Worm (Caenorhabditis elegans) whole organism, L4/young adult: ENCODE measurements around the gene srw-67.

Experiments used
- W03F9.2 ChIP-seq: fragments of 150-350 bp; optimal IDR thresholded peaks from 2 replicates; lab custom pipeline; 2014; ENCODE audit warnings: missing biosample characterization, missing genetic modification characterization
- him-1 ChIP-seq: sonication (generic microtip); optimal IDR thresholded peaks from 2 replicates; lab custom pipeline; 2016; ENCODE audit warnings: missing genotype, missing genetic modification reagents, missing genetic modification characterization, missing compliant biosample characterization

DNA sequence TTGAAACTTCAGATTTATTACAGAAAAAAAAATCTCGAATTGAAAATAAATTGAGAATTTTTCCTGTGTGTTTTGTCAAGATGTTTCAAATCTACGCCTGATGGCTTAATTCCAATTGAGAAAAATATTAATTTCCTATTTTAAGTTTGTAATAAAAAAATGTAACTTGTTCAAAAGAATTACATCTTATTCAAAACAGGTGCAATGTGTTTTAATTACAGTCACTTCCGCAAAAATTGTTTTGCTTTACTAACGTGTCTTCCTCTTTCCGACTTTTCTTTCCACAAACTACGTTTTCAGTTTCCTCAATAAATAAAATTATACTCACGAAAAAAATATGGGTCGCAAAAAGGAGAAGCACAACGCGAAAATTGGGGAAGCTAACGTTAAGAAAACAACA lies 20.5 kb downstream of the srw-67 start, which contains the start of gene F25E5.16:
- TF ChIP-seq W03F9.2 (no peak), him-1 (tag; lab: Kevin White, UChicago) (no peak)
